Worm (Caenorhabditis elegans): Measurements from ENCODE around the gene sahd-1.

sahd-1 gene

ce11 chrII:5463692-5464300 is 50.9 kb downstream of the sahd-1 start:
- TF ChIP-seq eor-1 (tag; optimal IDR thresholded peaks at IDR 0.05), result no peak
- TF ChIP-seq pha-4 (tag; optimal IDR thresholded peaks at IDR 0.05), result no peak
- TF ChIP-seq lin-39 (tag; optimal IDR thresholded peaks at IDR 0.05), result peak; percentile 56
- peak; percentile 40 for TF ChIP-seq unc-62 (GFP tag; optimal IDR thresholded peaks at IDR 0.05)
- peak; percentile 58 for TF ChIP-seq fkh-10 (GFP tag; optimal IDR thresholded peaks at IDR 0.05)
- no peak for TF ChIP-seq lin-15B (tag; optimal IDR thresholded peaks at IDR 0.05)
- peak; percentile 41 for TF ChIP-seq nfya-1 (tag; optimal IDR thresholded peaks at IDR 0.05; ENCODE audit: insufficient read depth)

ce11 chrII:5460911-5461310 is 53.8 kb downstream of the sahd-1 start:
- TF ChIP-seq pqm-1 (tag; optimal IDR thresholded peaks at IDR 0.05), result peak; percentile 22
- peak; percentile 47 for TF ChIP-seq ceh-28 (tag; optimal IDR thresholded peaks at IDR 0.05)
- TF ChIP-seq nhr-11 (tag; optimal IDR thresholded peaks at IDR 0.05), result no peak
- no peak for TF ChIP-seq nfya-1 (tag; optimal IDR thresholded peaks at IDR 0.05; ENCODE audit: insufficient read depth)

ce11 chrII:5459534-5459933 is 55.2 kb downstream of the sahd-1 start:
- TF ChIP-seq aly-2 (tag; optimal IDR thresholded peaks at IDR 0.05) (no peak), egl-27 (tag; optimal IDR thresholded peaks at IDR 0.05) (no peak), egl-5 (tag; optimal IDR thresholded peaks at IDR 0.05) (no peak), nhr-23 (tag; optimal IDR thresholded peaks at IDR 0.05) (peak; percentile 12), elt-3 (tag; optimal IDR thresholded peaks at IDR 0.05) (peak in 1 of 3 experiments; percentile 80), nhr-25 (tag; optimal IDR thresholded peaks at IDR 0.05) (peak; percentile 38)

Measured in whole organism, L3 larva.